Worm (Caenorhabditis elegans) whole organism, midembryonic: ENCODE data around the gene spe-41.

Experiments
- klf-2 ChIP-seq: fragments of 200-800 bp; sonication (Bioruptor generic); conservative IDR thresholded peaks from 2 replicates; pipeline ENCODE4 v1.3.6; 2022; ENCODE audit warnings: missing genetic modification reagents, missing genetic modification characterization, missing compliant biosample characterization
- ref-1 ChIP-seq: fragments of 200-800 bp; sonication (Bioruptor generic); conservative IDR thresholded peaks from 2 replicates; pipeline ENCODE4 v1.3.6; 2022; ENCODE audit warnings: missing genetic modification reagents, missing genetic modification characterization, missing compliant biosample characterization
- tab-1 ChIP-seq: fragments of 200-800 bp; sonication (Bioruptor generic); IDR thresholded peaks from 2 replicates; pipeline ENCODE4 v1.3.6; 2022; ENCODE audit warnings: missing genetic modification characterization, missing compliant biosample characterization

DNA sequence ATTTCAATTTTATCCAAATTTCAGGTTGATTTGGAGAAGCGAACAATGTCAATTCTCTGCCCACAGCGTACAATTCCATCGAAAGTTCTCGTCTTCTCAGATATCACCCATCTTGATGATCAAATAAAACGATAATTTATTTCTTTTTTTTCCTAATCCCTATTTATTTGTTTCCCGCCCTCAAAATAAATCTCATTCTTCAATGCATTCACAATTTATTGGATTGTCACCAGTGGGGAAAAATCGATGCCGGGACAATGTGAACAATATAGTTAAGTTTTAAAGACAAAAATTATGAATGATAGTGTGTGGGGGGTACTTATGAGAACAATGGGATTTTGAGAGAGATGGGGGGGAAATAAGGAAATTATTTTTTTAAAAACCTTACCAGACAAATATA, 43.6 kb downstream of the spe-41 start:
- TF ChIP-seq tab-1 (GFP tag; lab: Robert Waterston, UW) (no peak), ref-1 (no peak), klf-2 (no peak)
